Worm (Caenorhabditis elegans) whole organism, young adult: Measurements from ENCODE around the gene mdt-19.

Experiments
- lin-40 ChIP-seq: sonication (generic microtip); optimal IDR thresholded peaks from 2 replicates; lab custom pipeline; 2016; ENCODE audit warnings: missing genetic modification characterization, mild to moderate bottlenecking, missing compliant biosample characterization, missing genotype, missing genetic modification reagents
- nfya-1 ChIP-seq: sonication (generic microtip); optimal IDR thresholded peaks from 2 replicates; lab custom pipeline; 2017; ENCODE audit warnings: antibody characterized with exemption, missing compliant biosample characterization, missing genetic modification characterization, borderline replicate concordance; ENCODE audit not compliant: insufficient read depth

ce11 chrIII:2577982-2578381 is 19.9 kb upstream of the mdt-19 start:
- no peak for TF ChIP-seq nfya-1 (tag; lab: Kevin White, UChicago)
- no peak for TF ChIP-seq lin-40
